Worm (Caenorhabditis elegans) whole organism, L3 larva: ENCODE measurements around the gene C04E6.7.

ENCODE experiments used
- ceh-82 ChIP-seq: fragments of 150-350 bp; optimal IDR thresholded peaks from 2 replicates; lab custom pipeline; 2014; ENCODE audit warnings: missing biosample characterization, missing genetic modification characterization
- elt-2 ChIP-seq: sonication (generic microtip); optimal IDR thresholded peaks from 2 replicates; lab custom pipeline; 2016; ENCODE audit warnings: missing genetic modification reagents, mild to moderate bottlenecking, missing genetic modification characterization, missing compliant biosample characterization
- elt-3 ChIP-seq, 3 experiments: fragments of 150-350 bp in 1 of 3; sonication (generic microtip) in 2 of 3; optimal IDR thresholded peaks; 2 replicates in 2 of 3; 4 replicates in 1 of 3; lab custom pipeline; 2014 to 2017; ENCODE audit warnings: missing biosample characterization in 3 of 3, missing genetic modification characterization in 3 of 3
- eor-1 ChIP-seq, 2 experiments: fragments of 150-350 bp; optimal IDR thresholded peaks; 2 replicates each; lab custom pipeline; 2014 to 2018; ENCODE audit warnings: missing biosample characterization in 2 of 2, missing genetic modification characterization in 2 of 2
- lin-15B ChIP-seq: fragments of 150-350 bp; optimal IDR thresholded peaks from 2 replicates; lab custom pipeline; 2014; ENCODE audit warnings: missing biosample characterization, missing genetic modification characterization
- nfya-1 ChIP-seq: sonication (generic microtip); optimal IDR thresholded peaks from 2 replicates; lab custom pipeline; 2017; ENCODE audit warnings: missing genetic modification characterization, mild to moderate bottlenecking, missing compliant biosample characterization, antibody characterized with exemption, moderate library complexity; ENCODE audit not compliant: insufficient read depth
- zag-1 ChIP-seq: fragments of 150-350 bp; optimal IDR thresholded peaks from 2 replicates; lab custom pipeline; 2014; ENCODE audit warnings: missing biosample characterization, missing genetic modification characterization

DNA sequence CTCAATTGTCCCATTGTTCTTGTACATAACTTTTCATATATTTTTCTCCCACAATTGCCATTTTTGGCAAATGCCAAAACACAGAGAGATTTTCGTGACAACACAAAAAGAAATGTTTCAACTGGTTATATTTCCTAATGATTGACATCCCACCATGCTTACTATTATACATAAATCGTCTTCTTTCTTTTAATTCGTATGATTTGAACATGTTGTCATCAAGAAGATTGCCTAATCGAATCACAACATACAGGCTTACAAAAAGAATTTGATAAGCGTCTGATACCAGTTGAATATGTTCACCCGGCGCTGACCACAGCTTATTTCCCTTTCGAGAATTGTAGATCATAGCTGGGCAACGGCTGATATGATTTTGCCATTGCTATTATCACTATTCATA, 1.9 kb downstream of the C04E6.7 start, which contains the start of gene grd-9:
- TF ChIP-seq lin-15B (tag; lab: Kevin White, UChicago), result no peak
- no peak for TF ChIP-seq ceh-82 (tag; lab: Kevin White, UChicago)
- TF ChIP-seq eor-1 (tag; optimal IDR thresholded peaks at IDR 0.05; lab: Kevin White, UChicago), result no peak
- TF ChIP-seq elt-3 (tag; optimal IDR thresholded peaks at IDR 0.05; lab: Kevin White, UChicago), result no peak
- TF ChIP-seq nfya-1, result no peak
- no peak for TF ChIP-seq zag-1 (tag; lab: Kevin White, UChicago)
- no peak for TF ChIP-seq elt-2
